Worm (Caenorhabditis elegans) whole organism, mixed stage, embryonic: ENCODE results near the gene nrsn-1.

Experiments used
- blmp-1 ChIP-seq: fragments of 150-350 bp; optimal IDR thresholded peaks from 2 replicates; lab custom pipeline; 2014; ENCODE audit warnings: missing biosample characterization, missing genetic modification characterization
- ces-1 ChIP-seq: fragments of 150-350 bp; optimal IDR thresholded peaks from 2 replicates; lab custom pipeline; 2014; ENCODE audit warnings: missing biosample characterization, missing genetic modification reagents, missing genetic modification characterization
- lin-13 ChIP-seq: fragments of 150-350 bp; optimal IDR thresholded peaks from 2 replicates; lab custom pipeline; 2014; ENCODE audit warnings: missing biosample characterization, missing genetic modification characterization
- mab-5 ChIP-seq: fragments of 150-350 bp; optimal IDR thresholded peaks from 2 replicates; lab custom pipeline; 2014; ENCODE audit warnings: missing biosample characterization, missing genetic modification characterization
- mls-2 ChIP-seq: sonication (generic microtip); optimal IDR thresholded peaks from 2 replicates; lab custom pipeline; 2016; ENCODE audit warnings: mild to moderate bottlenecking, missing genetic modification characterization, moderate library complexity, missing compliant biosample characterization
- nhr-12 ChIP-seq: fragments of 150-350 bp; optimal IDR thresholded peaks from 2 replicates; lab custom pipeline; 2014; ENCODE audit warnings: missing biosample characterization, missing genetic modification characterization
- nhr-237 ChIP-seq: fragments of 150-350 bp; optimal IDR thresholded peaks from 2 replicates; lab custom pipeline; 2014; ENCODE audit warnings: missing biosample characterization, missing genetic modification characterization
- nhr-28 ChIP-seq: fragments of 150-350 bp; optimal IDR thresholded peaks from 2 replicates; lab custom pipeline; 2014; ENCODE audit warnings: missing biosample characterization, missing genetic modification characterization
- snpc-4 ChIP-seq: fragments of 150-350 bp; optimal IDR thresholded peaks from 2 replicates; lab custom pipeline; 2014; ENCODE audit warnings: missing biosample characterization, missing genetic modification characterization
- unc-120 ChIP-seq: sonication (generic microtip); optimal IDR thresholded peaks from 2 replicates; lab custom pipeline; 2017; ENCODE audit warnings: missing genetic modification characterization, missing compliant biosample characterization; ENCODE audit not compliant: poor library complexity, severe bottlenecking
- unc-62 ChIP-seq: fragments of 150-350 bp; optimal IDR thresholded peaks from 2 replicates; lab custom pipeline; 2014; ENCODE audit warnings: missing biosample characterization, missing genetic modification reagents, missing genetic modification characterization
- zip-8 ChIP-seq: fragments of 150-350 bp; optimal IDR thresholded peaks from 2 replicates; lab custom pipeline; 2014; ENCODE audit warnings: missing biosample characterization, missing genetic modification characterization
- ztf-11 ChIP-seq: fragments of 150-350 bp; optimal IDR thresholded peaks from 2 replicates; lab custom pipeline; 2014; ENCODE audit warnings: missing biosample characterization, missing genetic modification characterization

ce11 chrV:3673080-3673479 is 42.7 kb downstream of the nrsn-1 start, which contains the start of gene pals-33:
- no peak for TF ChIP-seq lin-13
- TF ChIP-seq mab-5 (tag; lab: Kevin White, UChicago) = no peak
- TF ChIP-seq unc-62 (GFP tag; lab: Kevin White, UChicago) = no peak
- TF ChIP-seq ztf-11 = no peak
- TF ChIP-seq nhr-28 (tag; lab: Kevin White, UChicago) = no peak
- TF ChIP-seq nhr-237 (tag; lab: Kevin White, UChicago) = no peak
- no peak for TF ChIP-seq nhr-12
- TF ChIP-seq blmp-1 (tag; lab: Kevin White, UChicago) = no peak
- TF ChIP-seq zip-8 (tag; lab: Kevin White, UChicago) = no peak
- no peak for TF ChIP-seq mls-2 (tag; lab: Kevin White, UChicago)
- TF ChIP-seq ces-1 (GFP tag; lab: Kevin White, UChicago) = no peak
- TF ChIP-seq snpc-4 (tag; lab: Kevin White, UChicago) = no peak
- TF ChIP-seq unc-120 (tag; lab: Kevin White, UChicago) = no peak
